Fruit fly (Drosophila melanogaster) ovary, adult (tissue): ENCODE measurements around the gene PGRP-LA.

Experiments
- CG17801 ChIP-seq: fragments of 200-800 bp; optimal IDR thresholded peaks from 2 replicates; lab custom pipeline; 2019; ENCODE audit warnings: missing biosample characterization, mild to moderate bottlenecking, missing genetic modification characterization, moderate library complexity; ENCODE audit not compliant: partially characterized antibody

The PGRP-LA gene

dm6 chr3L:9358713-9359040, 24.5 kb downstream of the PGRP-LA start, which contains the start of the genes UGP and Svip:
Gene UGP, minus strand, starts transcription at chr3L:9358935.
Gene Svip, plus strand, starts transcription at chr3L:9358999.
- TF ChIP-seq CG17801, result no peak

dm6 chr3L:9360217-9360692, 26.1 kb downstream of the PGRP-LA start, which contains the start of gene Pdxk:
Gene Pdxk, plus strand, starts transcription at chr3L:9360316.
- TF ChIP-seq CG17801, result peak; percentile 47

dm6 chr3L:9361894-9362293, 27.8 kb downstream of the PGRP-LA start, which contains the start of gene CG34456:
Gene CG34456, plus strand, starts transcription at chr3L:9362108.
- peak; percentile 62 for TF ChIP-seq CG17801

dm6 chr3L:9364131-9364530, 30.0 kb downstream of the PGRP-LA start, which contains the start of gene mRRF1:
Gene mRRF1, plus strand, starts transcription at chr3L:9364350.
- TF ChIP-seq CG17801, result no peak

- no peak for TF ChIP-seq CG17801
These were observed 32.8 kb downstream of the PGRP-LA start, which contains the start of the genes Klp67A and CG4452 for dm6 chr3L:9366850-9367430. Gene Klp67A, minus strand, starts transcription at chr3L:9367046. Gene CG4452, plus strand, starts transcription at chr3L:9367377.

- TF ChIP-seq CG17801, result peak; percentile 78
These were observed 33.3 kb downstream of the PGRP-LA start for dm6 chr3L:9367431-9367867.

dm6 chr3L:9368665-9369064, 34.5 kb downstream of the PGRP-LA start:
- no peak for TF ChIP-seq CG17801

- TF ChIP-seq CG17801, result peak; percentile 64
These were observed 36.8 kb downstream of the PGRP-LA start, which contains the start of gene Fdx1 for dm6 chr3L:9370907-9371365. Gene Fdx1, minus strand, starts transcription at chr3L:9371238.

dm6 chr3L:9372278-9372975, 38.3 kb downstream of the PGRP-LA start, which contains the start of the genes Hsp67Bc, CG4456 and Hsp22:
Gene Hsp67Bc, minus strand, starts transcription at chr3L:9372497.
Gene CG4456, plus strand, starts transcription at chr3L:9372722.
Gene Hsp22, plus strand, starts transcription at chr3L:9372931.
- no peak for TF ChIP-seq CG17801

- no peak for TF ChIP-seq CG17801
These were observed 39.4 kb downstream of the PGRP-LA start for dm6 chr3L:9373374-9374004.

- no peak for TF ChIP-seq CG17801
These were observed 41.0 kb downstream of the PGRP-LA start, which contains the start of gene CG4461 for dm6 chr3L:9375130-9375529. Gene CG4461, plus strand, starts transcription at chr3L:9375430.

dm6 chr3L:9376573-9376972, 42.4 kb downstream of the PGRP-LA start:
- no peak for TF ChIP-seq CG17801

dm6 chr3L:9377198-9378035, 43.3 kb downstream of the PGRP-LA start, which contains the start of gene Hsp26:
Gene Hsp26, minus strand, starts transcription at chr3L:9377427.
- TF ChIP-seq CG17801, result peak; percentile 90

dm6 chr3L:9379484-9380343, 45.6 kb downstream of the PGRP-LA start, which contains the start of gene Hsp67Ba:
Gene Hsp67Ba, minus strand, starts transcription at chr3L:9379534.
- no peak for TF ChIP-seq CG17801
